Fruit fly (Drosophila melanogaster): Measurements from ENCODE around the gene Hou.

dm6 chrX:18692948-18693502 lies 42.8 kb upstream of the Hou start, which contains the start of gene Cyp18a1:
- TF ChIP-seq Eip75B (GFP tag; optimal IDR thresholded peaks at IDR 0.05) (no peak), eg (GFP tag; IDR thresholded peaks at IDR 0.05) (no peak), CG11902 (GFP tag; optimal IDR thresholded peaks at IDR 0.05) (no peak), CG1621 (tag; optimal IDR thresholded peaks at IDR 0.05) (no peak), Ets96B (tag; optimal IDR thresholded peaks at IDR 0.05) (no peak), CG3919 (GFP tag; optimal IDR thresholded peaks at IDR 0.05) (no peak), ss (GFP tag; optimal IDR thresholded peaks at IDR 0.05) (no peak), CG15336 (GFP tag; IDR thresholded peaks at IDR 0.05) (no peak)

All from whole organism, prepupa.